Fruit fly (Drosophila melanogaster) whole organism, embryonic: ENCODE results near the gene CG9389.

Source experiments
- BEAF-32 ChIP-seq: fragments of 200-800 bp; sonication (Bioruptor generic); optimal IDR thresholded peaks from 3 replicates; lab custom pipeline; 2017; ENCODE audit warnings: missing biosample characterization, missing genetic modification characterization, mild to moderate bottlenecking, moderate library complexity, missing genetic modification reagents
- CG10565 ChIP-seq: fragments of 200-800 bp; sonication (Bioruptor generic); optimal IDR thresholded peaks from 3 replicates; lab custom pipeline; 2016; ENCODE audit warnings: missing biosample characterization, mild to moderate bottlenecking, missing genetic modification characterization
- CG11695 ChIP-seq: fragments of 200-800 bp; sonication (Bioruptor generic); IDR thresholded peaks from 3 replicates; pipeline ENCODE4 v1.3.6; 2022; ENCODE audit warnings: missing biosample characterization, missing genetic modification characterization
- CG13287 ChIP-seq: fragments of 200-800 bp; sonication (Bioruptor generic); IDR thresholded peaks from 2 replicates; pipeline ENCODE4 v1.3.6; 2022; ENCODE audit warnings: missing biosample characterization, missing genetic modification characterization; ENCODE audit not compliant: partially characterized antibody
- CG14014 ChIP-seq: fragments of 200-800 bp; sonication (Bioruptor generic); IDR thresholded peaks from 2 replicates; pipeline ENCODE4 v1.3.6; 2022; ENCODE audit warnings: missing biosample characterization, missing genetic modification characterization
- CG15011 ChIP-seq: fragments of 200-800 bp; sonication (Bioruptor generic); optimal IDR thresholded peaks from 3 replicates; lab custom pipeline; 2018; ENCODE audit warnings: missing biosample characterization, mild to moderate bottlenecking, missing genetic modification characterization
- CG15073 ChIP-seq: fragments of 200-800 bp; sonication (Bioruptor generic); optimal IDR thresholded peaks from 2 replicates; lab custom pipeline; 2016; ENCODE audit warnings: missing biosample characterization, missing genetic modification characterization
- CG15696 ChIP-seq: fragments of 200-800 bp; sonication (Bioruptor generic); optimal IDR thresholded peaks from 2 replicates; lab custom pipeline; 2019; ENCODE audit warnings: missing biosample characterization, mild to moderate bottlenecking, missing genetic modification characterization, moderate library complexity
- CG1647 ChIP-seq: fragments of 200-800 bp; sonication (Bioruptor generic); optimal IDR thresholded peaks from 3 replicates; lab custom pipeline; 2016; ENCODE audit warnings: missing biosample characterization, missing genetic modification characterization
- CG18011 ChIP-seq: fragments of 200-800 bp; sonication (Bioruptor generic); optimal IDR thresholded peaks from 2 replicates; lab custom pipeline; 2017; ENCODE audit warnings: missing biosample characterization, missing genetic modification characterization, mild to moderate bottlenecking, moderate library complexity, missing genotype
- CG2202 ChIP-seq: fragments of 200-800 bp; sonication (Bioruptor generic); optimal IDR thresholded peaks from 2 replicates; lab custom pipeline; 2018; ENCODE audit warnings: missing biosample characterization, mild to moderate bottlenecking, missing genetic modification characterization
- CG33557 ChIP-seq: fragments of 200-800 bp; sonication (Bioruptor generic); optimal IDR thresholded peaks from 2 replicates; lab custom pipeline; 2019; ENCODE audit warnings: missing biosample characterization, mild to moderate bottlenecking, missing genetic modification characterization, moderate library complexity
- CG42726 ChIP-seq: fragments of 200-800 bp; sonication (Bioruptor generic); IDR thresholded peaks from 2 replicates; pipeline ENCODE4 v1.3.6; 2022; ENCODE audit warnings: missing biosample characterization, missing genetic modification characterization; ENCODE audit not compliant: partially characterized antibody
- CG4360 ChIP-seq: fragments of 200-800 bp; sonication (Bioruptor generic); IDR thresholded peaks from 2 replicates; pipeline ENCODE4 v1.3.6; 2022; ENCODE audit warnings: missing biosample characterization, missing genetic modification characterization
- CG5180 ChIP-seq: fragments of 200-800 bp; sonication (Bioruptor generic); optimal IDR thresholded peaks from 3 replicates; lab custom pipeline; 2017; ENCODE audit warnings: missing biosample characterization, missing genetic modification characterization, mild to moderate bottlenecking, moderate library complexity, missing genetic modification reagents
- CG6654 ChIP-seq: fragments of 200-800 bp; sonication (Bioruptor generic); optimal IDR thresholded peaks from 2 replicates; lab custom pipeline; 2017; ENCODE audit warnings: missing biosample characterization, mild to moderate bottlenecking, missing genetic modification characterization
- CG7839 ChIP-seq: fragments of 200-800 bp; sonication (Bioruptor generic); optimal IDR thresholded peaks from 3 replicates; lab custom pipeline; 2018; ENCODE audit warnings: missing biosample characterization, mild to moderate bottlenecking, missing genetic modification characterization, moderate library complexity
- CG7928 ChIP-seq: fragments of 200-800 bp; sonication (Bioruptor generic); optimal IDR thresholded peaks from 2 replicates; lab custom pipeline; 2017; ENCODE audit warnings: missing biosample characterization, mild to moderate bottlenecking, missing genetic modification characterization
- CG8359 ChIP-seq: fragments of 200-800 bp; sonication (Bioruptor generic); optimal IDR thresholded peaks from 2 replicates; lab custom pipeline; 2017; ENCODE audit warnings: missing biosample characterization, mild to moderate bottlenecking, missing genetic modification characterization, borderline replicate concordance
- CG8924 ChIP-seq: fragments of 200-800 bp; optimal IDR thresholded peaks from 3 replicates; lab custom pipeline; 2019; ENCODE audit warnings: missing biosample characterization, mild to moderate bottlenecking, missing genetic modification characterization, moderate library complexity
- CG9609 ChIP-seq: fragments of 200-800 bp; sonication (Bioruptor generic); optimal IDR thresholded peaks from 3 replicates; lab custom pipeline; 2016; ENCODE audit warnings: missing biosample characterization, missing genetic modification characterization
- D ChIP-seq, 2 experiments: fragments of 200-800 bp in 1 of 2; fragments of >200 bp in 1 of 2; sonication (Bioruptor generic) in 1 of 2; optimal IDR thresholded peaks; 2 replicates in 1 of 2; 3 replicates in 1 of 2; lab custom pipeline; 2017; ENCODE audit warnings: mild to moderate bottlenecking in 1 of 2, missing biosample characterization in 1 of 2, missing genetic modification characterization in 1 of 2, missing genetic modification reagents in 1 of 2
- D19B ChIP-seq: fragments of 200-800 bp; sonication (Bioruptor generic); optimal IDR thresholded peaks from 2 replicates; lab custom pipeline; 2017; ENCODE audit warnings: missing biosample characterization, mild to moderate bottlenecking, missing genetic modification characterization
- Dip3 ChIP-seq: fragments of 200-800 bp; sonication (Bioruptor generic); optimal IDR thresholded peaks from 3 replicates; lab custom pipeline; 2016; ENCODE audit warnings: missing biosample characterization, missing genetic modification characterization
- E2f2 ChIP-seq: fragments of 200-800 bp; sonication (Bioruptor generic); IDR thresholded peaks from 2 replicates; pipeline ENCODE4 v1.3.6; 2022; ENCODE audit warnings: missing biosample characterization, missing genetic modification characterization
- Fer3 ChIP-seq: fragments of 200-800 bp; sonication (Bioruptor generic); optimal IDR thresholded peaks from 2 replicates; lab custom pipeline; 2018; ENCODE audit warnings: missing biosample characterization, mild to moderate bottlenecking, missing genetic modification characterization, moderate library complexity
- Hr3 ChIP-seq: fragments of 200-800 bp; sonication (Bioruptor generic); optimal IDR thresholded peaks from 3 replicates; lab custom pipeline; 2016; ENCODE audit warnings: missing biosample characterization, missing genetic modification characterization
- Hr51 ChIP-seq, 2 experiments: fragments of 200-800 bp; sonication (Bioruptor generic); optimal IDR thresholded peaks; 2 replicates in 1 of 2; 3 replicates in 1 of 2; lab custom pipeline; 2016 to 2018; ENCODE audit warnings: missing biosample characterization in 2 of 2, missing genetic modification characterization in 2 of 2, mild to moderate bottlenecking in 1 of 2, moderate library complexity in 1 of 2
- MBD-R2 ChIP-seq: fragments of 200-800 bp; sonication (Bioruptor generic); IDR thresholded peaks from 2 replicates; pipeline ENCODE4 v1.3.6; 2022; ENCODE audit warnings: missing biosample characterization, missing genetic modification characterization
- Pdp1 ChIP-seq, 2 experiments: fragments of 200-800 bp; sonication (Bioruptor generic); optimal IDR thresholded peaks; 3 replicates each; lab custom pipeline; 2016; ENCODE audit warnings: missing biosample characterization in 2 of 2, missing genetic modification characterization in 2 of 2, mild to moderate bottlenecking in 1 of 2, moderate library complexity in 1 of 2
- Scr ChIP-seq: fragments of 200-800 bp; sonication (Bioruptor generic); IDR thresholded peaks from 2 replicates; pipeline ENCODE4 v1.3.6; 2022; ENCODE audit warnings: missing biosample characterization, missing genetic modification characterization; ENCODE audit not compliant: partially characterized antibody
- Sry-δ ChIP-seq: fragments of 200-800 bp; sonication (Bioruptor generic); optimal IDR thresholded peaks from 2 replicates; lab custom pipeline; 2016; ENCODE audit warnings: missing biosample characterization, missing genetic modification characterization
- Usf ChIP-seq: fragments of 200-800 bp; sonication (Bioruptor generic); optimal IDR thresholded peaks from 2 replicates; lab custom pipeline; 2017; ENCODE audit warnings: missing genotype, missing biosample characterization, missing genetic modification characterization
- ab ChIP-seq: fragments of 200-800 bp; sonication (Bioruptor generic); optimal IDR thresholded peaks from 2 replicates; lab custom pipeline; 2016; ENCODE audit warnings: missing biosample characterization, missing genetic modification characterization
- amos ChIP-seq: fragments of 200-800 bp; sonication (Bioruptor generic); IDR thresholded peaks from 2 replicates; pipeline ENCODE4 v1.3.6; 2022; ENCODE audit warnings: missing biosample characterization, missing genetic modification characterization; ENCODE audit not compliant: partially characterized antibody
- bcd ChIP-seq: fragments of 200-800 bp; sonication (Bioruptor generic); optimal IDR thresholded peaks from 2 replicates; lab custom pipeline; 2017; ENCODE audit warnings: missing biosample characterization, mild to moderate bottlenecking, missing genetic modification characterization
- chm ChIP-seq: fragments of 200-800 bp; sonication (Bioruptor generic); IDR thresholded peaks from 2 replicates; pipeline ENCODE4 v1.3.6; 2022; ENCODE audit warnings: missing biosample characterization, missing genetic modification characterization
- ci ChIP-seq: fragments of 200-800 bp; sonication (Bioruptor generic); IDR thresholded peaks from 3 replicates; pipeline ENCODE4 v1.3.6; 2022; ENCODE audit warnings: missing biosample characterization, missing genetic modification characterization
- mirr ChIP-seq: fragments of 200-800 bp; sonication (Bioruptor generic); optimal IDR thresholded peaks from 3 replicates; lab custom pipeline; 2018; ENCODE audit warnings: missing biosample characterization, mild to moderate bottlenecking, missing genetic modification characterization
- otp ChIP-seq: fragments of 200-800 bp; sonication (Bioruptor generic); IDR thresholded peaks from 3 replicates; pipeline ENCODE4, ENCODE4 v1.3.6; 2022; ENCODE audit warnings: missing biosample characterization, missing genetic modification characterization
- sc ChIP-seq, 3 experiments: fragments of >200 bp in 2 of 3; fragments of 200-800 bp in 1 of 3; sonication (Bioruptor generic) in 1 of 3; optimal IDR thresholded peaks; 2 replicates in 2 of 3; 3 replicates in 1 of 3; lab custom pipeline; 2017; ENCODE audit warnings: mild to moderate bottlenecking in 1 of 3, missing biosample characterization in 1 of 3, missing genetic modification characterization in 1 of 3, missing genetic modification reagents in 1 of 3
- scrt ChIP-seq: fragments of 200-800 bp; sonication (Bioruptor generic); optimal IDR thresholded peaks from 2 replicates; lab custom pipeline; 2018; ENCODE audit warnings: missing biosample characterization, mild to moderate bottlenecking, missing genetic modification characterization, moderate library complexity
- sisA ChIP-seq: fragments of 200-800 bp; sonication (Bioruptor generic); IDR thresholded peaks from 2 replicates; pipeline ENCODE4 v1.3.6; 2022; ENCODE audit warnings: missing biosample characterization, missing genetic modification characterization
- toy ChIP-seq: fragments of 200-800 bp; sonication (Bioruptor generic); IDR thresholded peaks from 2 replicates; pipeline ENCODE4 v1.3.6; 2022; ENCODE audit warnings: missing biosample characterization, missing genetic modification characterization
- trem ChIP-seq: fragments of 200-800 bp; optimal IDR thresholded peaks from 3 replicates; lab custom pipeline; 2019; ENCODE audit warnings: missing biosample characterization, mild to moderate bottlenecking, missing genetic modification characterization, moderate library complexity

Gene CG9389

dm6 chr3L:21276296-21277257 lies 6.2 kb upstream of the CG9389 start:
- TF ChIP-seq BEAF-32 (GFP tag; lab: Kevin White, UChicago) (peak; percentile 16), CG8924 (tag; lab: Kevin White, UChicago) (peak; percentile 68), MBD-R2 (GFP tag; lab: Robert Waterston, UW) (no peak), CG33557 (GFP tag; lab: Kevin White, UChicago) (peak; percentile 56), CG6654 (GFP tag; lab: Kevin White, UChicago) (peak; percentile 97), CG13287 (GFP tag; lab: Robert Waterston, UW) (peak; percentile 26; the same call in 1 of the 2 replicates), CG18011 (GFP tag; lab: Kevin White, UChicago) (peak; percentile 2), Pdp1 (GFP tag; optimal IDR thresholded peaks at IDR 0.05; lab: Kevin White, UChicago) (peak; percentile 74 to 78), chm (GFP tag; lab: Robert Waterston, UW) (peak; percentile 19; the same call in 1 of the 2 replicates), CG15011 (GFP tag; lab: Kevin White, UChicago) (peak; percentile 43), CG8359 (GFP tag; lab: Kevin White, UChicago) (peak; percentile 29), CG9609 (GFP tag; lab: Kevin White, UChicago) (peak; percentile 40), sc (optimal IDR thresholded peaks at IDR 0.05; lab: Kevin White, UChicago) (no peak), sc (GFP tag; optimal IDR thresholded peaks at IDR 0.05; lab: Kevin White, UChicago) (peak; percentile 19), CG42726 (GFP tag; lab: Robert Waterston, UW) (no peak), CG5180 (GFP tag; lab: Kevin White, UChicago) (peak; percentile 11), Scr (GFP tag; lab: Robert Waterston, UW) (0 out of 2 replicates have a peak, but pooled peaks have one; percentile 16), CG2202 (no peak), otp (0 out of 3 replicates have a peak, but pooled peaks have one; percentile 28), Usf (GFP tag; lab: Kevin White, UChicago) (peak; percentile 19), trem (tag; lab: Kevin White, UChicago) (no peak), CG15696 (peak; percentile 69), amos (0 out of 2 replicates have a peak, but pooled peaks have one; percentile 22), D (optimal IDR thresholded peaks at IDR 0.05; lab: Kevin White, UChicago) (no peak), D (GFP tag; optimal IDR thresholded peaks at IDR 0.05; lab: Kevin White, UChicago) (peak; percentile 62), CG15073 (GFP tag; lab: Kevin White, UChicago) (peak; percentile 3), CG7928 (GFP tag; lab: Kevin White, UChicago) (peak; percentile 8), CG11695 (GFP tag; lab: Robert Waterston, UW) (peak; percentile 64; the same call in 2 of the 3 replicates), toy (GFP tag; lab: Robert Waterston, UW) (no peak), Sry-δ (GFP tag; lab: Kevin White, UChicago) (peak; percentile 12), sisA (peak; percentile 54), E2f2 (GFP tag; lab: Robert Waterston, UW) (peak; percentile 43; the same call in 1 of the 2 replicates), Hr3 (GFP tag; lab: Kevin White, UChicago) (peak; percentile 47), CG4360 (GFP tag; lab: Robert Waterston, UW) (peak; percentile 75; the same call in 1 of the 2 replicates), CG7839 (tag; lab: Kevin White, UChicago) (peak; percentile 81), bcd (peak; percentile 66), CG10565 (GFP tag; lab: Kevin White, UChicago) (no peak), ci (GFP tag; lab: Robert Waterston, UW) (peak; percentile 43; the same call in 2 of the 3 replicates), D19B (GFP tag; lab: Kevin White, UChicago) (peak; percentile 18), Dip3 (GFP tag; lab: Kevin White, UChicago) (peak; percentile 14), Fer3 (tag; lab: Kevin White, UChicago) (peak; percentile 44), CG1647 (no peak), Hr51 (GFP tag; optimal IDR thresholded peaks at IDR 0.05; lab: Kevin White, UChicago) (peak; percentile 34 to 68), mirr (GFP tag; lab: Kevin White, UChicago) (peak; percentile 18), ab (GFP tag; lab: Kevin White, UChicago) (no peak), scrt (GFP tag; lab: Kevin White, UChicago) (peak; percentile 41), CG14014 (peak; percentile 19; the same call in 1 of the 2 replicates)
